Fruit fly (Drosophila melanogaster) whole organism, adult: ENCODE results near the gene CG2157.

Experiments
- CG11617 ChIP-seq: fragments of 200-800 bp; sonication (Bioruptor generic); optimal IDR thresholded peaks from 2 replicates; lab custom pipeline; 2017; ENCODE audit warnings: mild to moderate bottlenecking, missing biosample characterization, missing genetic modification reagents, missing genetic modification characterization
- CG12768 ChIP-seq: fragments of 200-800 bp; sonication (Bioruptor generic); optimal IDR thresholded peaks from 2 replicates; lab custom pipeline; 2017; ENCODE audit warnings: missing biosample characterization, missing genetic modification characterization, mild to moderate bottlenecking, moderate library complexity, missing genetic modification reagents
- CG1620 ChIP-seq: fragments of 200-800 bp; sonication (Bioruptor generic); optimal IDR thresholded peaks from 2 replicates; lab custom pipeline; 2016; ENCODE audit warnings: missing biosample characterization, missing genetic modification characterization
- CG33017 ChIP-seq: fragments of 200-800 bp; sonication (Bioruptor generic); optimal IDR thresholded peaks from 2 replicates; lab custom pipeline; 2018; ENCODE audit warnings: missing biosample characterization, mild to moderate bottlenecking, missing genetic modification characterization, moderate library complexity
- CG7101 ChIP-seq: fragments of 200-800 bp; sonication (Bioruptor generic); optimal IDR thresholded peaks from 2 replicates; lab custom pipeline; 2018; ENCODE audit warnings: missing biosample characterization, mild to moderate bottlenecking, missing genetic modification characterization, moderate library complexity
- Clk ChIP-seq: fragments of 200-800 bp; sonication (Bioruptor generic); optimal IDR thresholded peaks from 2 replicates; lab custom pipeline; 2017; ENCODE audit warnings: missing biosample characterization, missing genetic modification characterization
- Crg-1 ChIP-seq: fragments of 200-800 bp; sonication (Bioruptor generic); optimal IDR thresholded peaks from 2 replicates; lab custom pipeline; 2016; ENCODE audit warnings: missing biosample characterization, missing genetic modification characterization
- Hr96 ChIP-seq: fragments of 200-800 bp; sonication (Bioruptor generic); optimal IDR thresholded peaks from 2 replicates; lab custom pipeline; 2016; ENCODE audit warnings: missing biosample characterization, missing genetic modification characterization
- Mnt ChIP-seq: fragments of 200-800 bp; sonication (Bioruptor generic); optimal IDR thresholded peaks from 2 replicates; lab custom pipeline; 2016; ENCODE audit warnings: missing biosample characterization, mild to moderate bottlenecking, missing genetic modification characterization
- bab1 ChIP-seq: fragments of 200-800 bp; sonication (Bioruptor generic); optimal IDR thresholded peaks from 3 replicates; lab custom pipeline; 2019; ENCODE audit warnings: missing biosample characterization, mild to moderate bottlenecking, missing genetic modification characterization, moderate library complexity
- kay ChIP-seq: fragments of 200-800 bp; sonication (Bioruptor generic); peaks from one replicate; lab custom pipeline; 2016; ENCODE audit warnings: missing biosample characterization, missing genetic modification characterization, borderline replicate concordance
- pad ChIP-seq: fragments of 200-800 bp; sonication (Bioruptor generic); optimal IDR thresholded peaks from 3 replicates; lab custom pipeline; 2017; ENCODE audit warnings: missing biosample characterization, missing genetic modification characterization, mild to moderate bottlenecking, moderate library complexity, missing genetic modification reagents
- tj ChIP-seq: fragments of 200-800 bp; sonication (Bioruptor generic); optimal IDR thresholded peaks from 3 replicates; lab custom pipeline; 2017; ENCODE audit warnings: missing biosample characterization, mild to moderate bottlenecking, missing genetic modification characterization, moderate library complexity
- toe ChIP-seq: fragments of 200-800 bp; sonication (Bioruptor generic); optimal IDR thresholded peaks from 2 replicates; lab custom pipeline; 2016; ENCODE audit warnings: missing biosample characterization, missing genetic modification characterization

dm6 chrX:10848565-10848964 lies 20.5 kb upstream of the CG2157 start, which contains the start of gene CG2202:
- TF ChIP-seq Mnt (GFP tag; lab: Kevin White, UChicago) (peak; percentile 34), CG7101 (tag; lab: Kevin White, UChicago) (no peak), CG12768 (GFP tag; lab: Kevin White, UChicago) (no peak), kay (GFP tag; lab: Kevin White, UChicago) (no peak), toe (GFP tag; lab: Kevin White, UChicago) (no peak), CG33017 (no peak), Hr96 (GFP tag; lab: Kevin White, UChicago) (no peak), Crg-1 (GFP tag; lab: Kevin White, UChicago) (no peak), pad (no peak), tj (GFP tag; lab: Kevin White, UChicago) (peak; percentile 10), Clk (no peak), CG1620 (GFP tag; lab: Kevin White, UChicago) (no peak), CG11617 (GFP tag; lab: Kevin White, UChicago) (no peak), bab1 (peak; percentile 53)
